Worm (Caenorhabditis elegans): ENCODE measurements around the gene srg-4.
A peak's percentile ranks its signal among the peaks of the same experiment; 100 is the strongest.

Gene srg-4

ce11 chrIII:6303114-6303647, 41.3 kb upstream of the srg-4 start, which contains the start of gene F47D12.9:
Gene F47D12.9, minus strand, starts transcription at chrIII:6303380.
- TF ChIP-seq cnd-1 (tag; optimal IDR thresholded peaks at IDR 0.05): no peak
- no peak for TF ChIP-seq bed-3 (GFP tag; optimal IDR thresholded peaks at IDR 0.05)
- TF ChIP-seq unc-62 (GFP tag; optimal IDR thresholded peaks at IDR 0.05): peak; percentile 10
- TF ChIP-seq nhr-237 (tag; optimal IDR thresholded peaks at IDR 0.05): no peak
- TF ChIP-seq unc-39 (tag; optimal IDR thresholded peaks at IDR 0.05): no peak
- no peak for TF ChIP-seq nhr-12 (tag; optimal IDR thresholded peaks at IDR 0.05)
- no peak for TF ChIP-seq nhr-28 (tag; optimal IDR thresholded peaks at IDR 0.05)
- no peak for TF ChIP-seq zip-8 (tag; optimal IDR thresholded peaks at IDR 0.05)
- no peak for TF ChIP-seq blmp-1 (tag; optimal IDR thresholded peaks at IDR 0.05)
- peak; percentile 39 for TF ChIP-seq lin-13 (tag; optimal IDR thresholded peaks at IDR 0.05)
- peak; percentile 28 for TF ChIP-seq ces-1 (GFP tag; optimal IDR thresholded peaks at IDR 0.05)
- TF ChIP-seq elt-3 (tag; optimal IDR thresholded peaks at IDR 0.05): no peak
- no peak for TF ChIP-seq nhr-76 (tag; optimal IDR thresholded peaks at IDR 0.05)
- TF ChIP-seq drap-1 (GFP tag; optimal IDR thresholded peaks at IDR 0.05): no peak
- no peak for TF ChIP-seq ztf-11 (tag; optimal IDR thresholded peaks at IDR 0.05)
- TF ChIP-seq flh-1 (GFP tag; optimal IDR thresholded peaks at IDR 0.05): no peak
- no peak for TF ChIP-seq tbx-8 (GFP tag; optimal IDR thresholded peaks at IDR 0.05)
- no peak for TF ChIP-seq ceh-43 (GFP tag; optimal IDR thresholded peaks at IDR 0.05)
- no peak for TF ChIP-seq mls-2 (tag; optimal IDR thresholded peaks at IDR 0.05)
- no peak for TF ChIP-seq ceh-83 (GFP tag; optimal IDR thresholded peaks at IDR 0.05)
- peak; percentile 20 for TF ChIP-seq unc-120 (tag; optimal IDR thresholded peaks at IDR 0.05; ENCODE audit: poor library complexity, severe bottlenecking)
- TF ChIP-seq hlh-1 (tag; optimal IDR thresholded peaks at IDR 0.05): peak; percentile 53
- no peak for TF ChIP-seq ham-2 (GFP tag; optimal IDR thresholded peaks at IDR 0.05)
- TF ChIP-seq nhr-2 (tag; optimal IDR thresholded peaks at IDR 0.05): no peak
- no peak for TF ChIP-seq M03D4.4 (tag; optimal IDR thresholded peaks at IDR 0.05)
- TF ChIP-seq lsy-2 (tag; optimal IDR thresholded peaks at IDR 0.05): no peak
- peak; percentile 62 for TF ChIP-seq pha-4 (tag; optimal IDR thresholded peaks at IDR 0.05)
- TF ChIP-seq mep-1 (tag; optimal IDR thresholded peaks at IDR 0.05): peak; percentile 54
- no peak for TF ChIP-seq ceh-39 (tag; optimal IDR thresholded peaks at IDR 0.05)

ce11 chrIII:6300297-6300696, 38.4 kb upstream of the srg-4 start:
- TF ChIP-seq flh-1 (GFP tag; optimal IDR thresholded peaks at IDR 0.05): no peak
- no peak for TF ChIP-seq nhr-12 (tag; optimal IDR thresholded peaks at IDR 0.05)
- no peak for TF ChIP-seq ceh-83 (GFP tag; optimal IDR thresholded peaks at IDR 0.05)
- TF ChIP-seq M03D4.4 (tag; optimal IDR thresholded peaks at IDR 0.05): no peak
- no peak for TF ChIP-seq nhr-237 (tag; optimal IDR thresholded peaks at IDR 0.05)
- TF ChIP-seq cnd-1 (tag; optimal IDR thresholded peaks at IDR 0.05): no peak
- TF ChIP-seq ham-2 (GFP tag; optimal IDR thresholded peaks at IDR 0.05): no peak
- no peak for TF ChIP-seq elt-1 (tag; optimal IDR thresholded peaks at IDR 0.05; ENCODE audit: borderline replicate concordance, insufficient read depth)
- TF ChIP-seq nhr-28 (tag; optimal IDR thresholded peaks at IDR 0.05): no peak
- no peak for TF ChIP-seq tbx-8 (GFP tag; optimal IDR thresholded peaks at IDR 0.05)
- no peak for TF ChIP-seq hlh-1 (tag; optimal IDR thresholded peaks at IDR 0.05)
- TF ChIP-seq lsy-2 (tag; optimal IDR thresholded peaks at IDR 0.05): no peak
- TF ChIP-seq mab-5 (tag; optimal IDR thresholded peaks at IDR 0.05): no peak

DNA sequence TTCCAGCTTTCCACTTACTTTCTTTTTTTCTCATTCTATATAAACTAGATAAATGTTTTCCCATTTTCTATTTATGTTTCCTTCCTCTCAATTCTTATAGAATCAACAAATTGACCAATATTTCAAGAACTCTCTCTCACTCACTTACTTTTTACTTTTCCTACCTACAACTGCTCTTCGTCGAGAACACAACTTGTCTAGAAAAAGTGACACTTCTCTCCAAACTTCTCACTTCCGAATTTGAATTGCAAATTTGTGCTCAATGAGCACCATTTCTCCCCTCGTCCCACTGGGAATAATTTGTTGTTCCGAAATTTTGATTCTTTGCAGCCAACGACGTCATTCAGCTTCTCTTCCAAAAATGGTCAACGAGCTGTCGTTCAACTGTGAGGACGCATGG, 36.2 kb upstream of the srg-4 start, which contains the start of gene F47D12.3:
TSS of gene F47D12.3 (plus strand) at position 331 of the 400 bp plus-strand sequence.
- TF ChIP-seq nhr-12 (tag; optimal IDR thresholded peaks at IDR 0.05) (no peak), nhr-76 (tag; optimal IDR thresholded peaks at IDR 0.05) (no peak), unc-39 (tag; optimal IDR thresholded peaks at IDR 0.05) (no peak), M03D4.4 (tag; optimal IDR thresholded peaks at IDR 0.05) (no peak), unc-120 (tag; optimal IDR thresholded peaks at IDR 0.05; ENCODE audit: poor library complexity, severe bottlenecking) (no peak), ces-1 (GFP tag; optimal IDR thresholded peaks at IDR 0.05) (no peak), blmp-1 (tag; optimal IDR thresholded peaks at IDR 0.05) (no peak), nhr-2 (tag; optimal IDR thresholded peaks at IDR 0.05) (no peak), zip-8 (tag; optimal IDR thresholded peaks at IDR 0.05) (no peak), lin-13 (tag; optimal IDR thresholded peaks at IDR 0.05) (no peak), pha-4 (tag; optimal IDR thresholded peaks at IDR 0.05) (no peak), elt-1 (tag; optimal IDR thresholded peaks at IDR 0.05; ENCODE audit: borderline replicate concordance, insufficient read depth) (no peak), lin-32 (GFP tag; optimal IDR thresholded peaks at IDR 0.05) (no peak), ham-2 (GFP tag; optimal IDR thresholded peaks at IDR 0.05) (no peak), drap-1 (GFP tag; optimal IDR thresholded peaks at IDR 0.05) (no peak), ztf-11 (tag; optimal IDR thresholded peaks at IDR 0.05) (no peak), nhr-28 (tag; optimal IDR thresholded peaks at IDR 0.05) (no peak)

- no peak for TF ChIP-seq snpc-4 (tag; optimal IDR thresholded peaks at IDR 0.05)
- TF ChIP-seq ces-1 (GFP tag; optimal IDR thresholded peaks at IDR 0.05): peak; percentile 33
- TF ChIP-seq mls-2 (tag; optimal IDR thresholded peaks at IDR 0.05): no peak
- no peak for TF ChIP-seq unc-39 (tag; optimal IDR thresholded peaks at IDR 0.05)
- no peak for TF ChIP-seq elt-1 (tag; optimal IDR thresholded peaks at IDR 0.05; ENCODE audit: borderline replicate concordance, insufficient read depth)
- TF ChIP-seq blmp-1 (tag; optimal IDR thresholded peaks at IDR 0.05): no peak
- no peak for TF ChIP-seq flh-1 (GFP tag; optimal IDR thresholded peaks at IDR 0.05)
Measured at ce11 chrIII:6297599-6297998, 35.7 kb upstream of the srg-4 start.
